Fruit fly (Drosophila melanogaster) Kc167 (cell line): ENCODE measurements around the gene jub.

Experiments used
- Sin3A ChIP-seq: fragments of >200 bp; optimal IDR thresholded peaks from 2 replicates; lab custom pipeline; 2018; ENCODE audit warnings: missing external identifiers
- h ChIP-seq: fragments of >200 bp; optimal IDR thresholded peaks from 3 replicates; lab custom pipeline; 2018; ENCODE audit warnings: missing external identifiers
- insv ChIP-seq: fragments of >200 bp; optimal IDR thresholded peaks from 3 replicates; lab custom pipeline; 2018; ENCODE audit warnings: missing external identifiers
- psq ChIP-seq: fragments of >200 bp; optimal IDR thresholded peaks from 2 replicates; lab custom pipeline; 2017; ENCODE audit warnings: missing external identifiers
- ttk ChIP-seq: sonication (Bioruptor generic); optimal IDR thresholded peaks from 2 replicates; lab custom pipeline; 2017; ENCODE audit warnings: missing external identifiers

DNA sequence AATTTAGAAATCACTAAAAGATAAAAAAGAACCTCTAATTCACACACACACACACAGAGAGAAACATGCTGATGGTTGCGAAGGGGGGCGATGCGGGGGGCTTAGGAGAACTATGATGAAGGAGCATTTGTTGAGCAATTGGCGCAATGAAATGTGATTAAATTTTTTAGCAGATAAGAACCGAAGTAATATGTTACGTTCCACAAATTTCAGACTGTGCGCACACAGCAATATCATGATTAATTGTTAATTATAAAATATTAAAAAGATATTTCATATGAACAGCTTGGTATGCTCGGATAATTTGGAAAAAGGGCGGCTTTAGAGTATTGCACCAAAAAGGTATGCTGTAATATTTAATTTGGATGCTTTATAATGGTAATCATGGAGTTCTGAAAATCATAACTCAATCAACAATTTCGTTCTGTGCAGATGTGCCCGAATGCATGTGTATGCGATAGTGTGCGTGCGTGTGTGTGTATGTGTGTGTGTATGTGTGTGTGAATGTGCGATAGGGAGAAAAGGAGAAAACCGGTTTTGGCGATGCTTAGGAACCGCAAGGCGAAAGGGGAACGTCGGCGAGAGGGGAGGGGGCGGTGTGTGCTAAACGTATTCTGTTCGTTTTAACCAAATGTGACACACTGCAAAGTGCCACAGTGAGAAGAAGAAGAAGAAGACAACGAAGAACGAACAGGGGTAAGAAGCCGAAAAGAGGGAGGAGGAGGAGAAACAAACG, 8.9 kb downstream of the jub start:
- TF ChIP-seq psq, result no peak
- no peak for TF ChIP-seq h (lab: Kevin White, UChicago)
- TF ChIP-seq insv (lab: Kevin White, UChicago), result no peak
- no peak for TF ChIP-seq Sin3A (lab: Kevin White, UChicago)
- no peak for TF ChIP-seq ttk
